Worm (Caenorhabditis elegans): Measurements from ENCODE around the gene Y6G8.8.

Y6G8.8 gene

ce11 chrV:17616807-17617206 is 3.6 kb upstream of the Y6G8.8 start, which contains the start of gene Y6G8.6:
TSS of gene Y6G8.6 (minus strand) at chrV:17616904.
- TF ChIP-seq med-1 (GFP tag; optimal IDR thresholded peaks at IDR 0.05; ENCODE audit: insufficient read depth), result no peak
- no peak for TF ChIP-seq klf-2 (GFP tag; conservative IDR thresholded peaks at IDR 0.05)
- no peak for TF ChIP-seq T22C8.4 (GFP tag; IDR thresholded peaks at IDR 0.05)
- no peak for TF ChIP-seq flt-1 (GFP tag; IDR thresholded peaks at IDR 0.05)
- TF ChIP-seq cog-1 (tag; optimal IDR thresholded peaks at IDR 0.05), result no peak
- no peak for TF ChIP-seq ztf-29 (GFP tag; IDR thresholded peaks at IDR 0.05)
- no peak for TF ChIP-seq tab-1 (GFP tag; IDR thresholded peaks at IDR 0.05)
- TF ChIP-seq ref-1 (GFP tag; conservative IDR thresholded peaks at IDR 0.05), result no peak
- TF ChIP-seq ztf-23 (GFP tag; IDR thresholded peaks at IDR 0.05), result no peak

- TF ChIP-seq ref-1 (GFP tag; conservative IDR thresholded peaks at IDR 0.05) (no peak), med-1 (GFP tag; optimal IDR thresholded peaks at IDR 0.05; ENCODE audit: insufficient read depth) (no peak), flt-1 (GFP tag; IDR thresholded peaks at IDR 0.05) (no peak)
These were observed 2.9 kb downstream of the Y6G8.8 start, which contains the start of gene F57G4.1 for ce11 chrV:17623230-17623629. TSS of gene F57G4.1 (plus strand) at chrV:17623530.

- TF ChIP-seq klf-2 (GFP tag; conservative IDR thresholded peaks at IDR 0.05) (no peak), ref-1 (GFP tag; conservative IDR thresholded peaks at IDR 0.05) (no peak), med-1 (GFP tag; optimal IDR thresholded peaks at IDR 0.05; ENCODE audit: insufficient read depth) (no peak), ztf-29 (GFP tag; IDR thresholded peaks at IDR 0.05) (no peak), flt-1 (GFP tag; IDR thresholded peaks at IDR 0.05) (no peak), tab-1 (GFP tag; IDR thresholded peaks at IDR 0.05) (no peak), cog-1 (tag; optimal IDR thresholded peaks at IDR 0.05) (no peak), T22C8.4 (GFP tag; IDR thresholded peaks at IDR 0.05) (no peak), ztf-23 (GFP tag; IDR thresholded peaks at IDR 0.05) (no peak)
These were observed 4.5 kb downstream of the Y6G8.8 start, which contains the start of gene F57G4.11 for ce11 chrV:17624906-17625305. TSS of gene F57G4.11 (plus strand) at chrV:17625206.

- TF ChIP-seq flt-1 (GFP tag; IDR thresholded peaks at IDR 0.05), result no peak
- TF ChIP-seq ref-1 (GFP tag; conservative IDR thresholded peaks at IDR 0.05), result no peak
- TF ChIP-seq T22C8.4 (GFP tag; IDR thresholded peaks at IDR 0.05), result no peak
- no peak for TF ChIP-seq klf-2 (GFP tag; conservative IDR thresholded peaks at IDR 0.05)
- no peak for TF ChIP-seq ztf-23 (GFP tag; IDR thresholded peaks at IDR 0.05)
- no peak for TF ChIP-seq med-1 (GFP tag; optimal IDR thresholded peaks at IDR 0.05; ENCODE audit: insufficient read depth)
- TF ChIP-seq tab-1 (GFP tag; IDR thresholded peaks at IDR 0.05), result no peak
- TF ChIP-seq cog-1 (tag; optimal IDR thresholded peaks at IDR 0.05), result no peak
- TF ChIP-seq ztf-29 (GFP tag; IDR thresholded peaks at IDR 0.05), result no peak
These were observed 8.2 kb downstream of the Y6G8.8 start, which contains the start of gene F57G4.10 for ce11 chrV:17628566-17628965. TSS of gene F57G4.10 (plus strand) at chrV:17628866.

ce11 chrV:17650427-17650826 is 30.1 kb downstream of the Y6G8.8 start, which contains the start of gene fbxa-192:
TSS of gene fbxa-192 (minus strand) at chrV:17650527.
- TF ChIP-seq ref-1 (GFP tag; conservative IDR thresholded peaks at IDR 0.05) (no peak), cog-1 (tag; optimal IDR thresholded peaks at IDR 0.05) (no peak), klf-2 (GFP tag; conservative IDR thresholded peaks at IDR 0.05) (no peak), T22C8.4 (GFP tag; IDR thresholded peaks at IDR 0.05) (no peak), tab-1 (GFP tag; IDR thresholded peaks at IDR 0.05) (no peak), ztf-29 (GFP tag; IDR thresholded peaks at IDR 0.05) (no peak), med-1 (GFP tag; optimal IDR thresholded peaks at IDR 0.05; ENCODE audit: insufficient read depth) (no peak), flt-1 (GFP tag; IDR thresholded peaks at IDR 0.05) (no peak), ztf-23 (GFP tag; IDR thresholded peaks at IDR 0.05) (no peak)

- TF ChIP-seq flt-1 (GFP tag; IDR thresholded peaks at IDR 0.05), result no peak
- no peak for TF ChIP-seq ztf-23 (GFP tag; IDR thresholded peaks at IDR 0.05)
- TF ChIP-seq ztf-29 (GFP tag; IDR thresholded peaks at IDR 0.05), result no peak
- TF ChIP-seq ref-1 (GFP tag; conservative IDR thresholded peaks at IDR 0.05), result no peak
- no peak for TF ChIP-seq tab-1 (GFP tag; IDR thresholded peaks at IDR 0.05)
- TF ChIP-seq T22C8.4 (GFP tag; IDR thresholded peaks at IDR 0.05), result no peak
- no peak for TF ChIP-seq klf-2 (GFP tag; conservative IDR thresholded peaks at IDR 0.05)
- no peak for TF ChIP-seq cog-1 (tag; optimal IDR thresholded peaks at IDR 0.05)
- no peak for TF ChIP-seq med-1 (GFP tag; optimal IDR thresholded peaks at IDR 0.05; ENCODE audit: insufficient read depth)
These were observed 34.8 kb downstream of the Y6G8.8 start for ce11 chrV:17655205-17655604.

- no peak for TF ChIP-seq flt-1 (GFP tag; IDR thresholded peaks at IDR 0.05)
These were observed 38.5 kb downstream of the Y6G8.8 start for ce11 chrV:17658824-17659223.

ce11 chrV:17659228-17659627 is 38.9 kb downstream of the Y6G8.8 start, which contains the start of gene fbxa-108:
TSS of gene fbxa-108 (minus strand) at chrV:17659385.
- TF ChIP-seq T22C8.4 (GFP tag; IDR thresholded peaks at IDR 0.05) (no peak), tab-1 (GFP tag; IDR thresholded peaks at IDR 0.05) (no peak), cog-1 (tag; optimal IDR thresholded peaks at IDR 0.05) (no peak), med-1 (GFP tag; optimal IDR thresholded peaks at IDR 0.05; ENCODE audit: insufficient read depth) (no peak), klf-2 (GFP tag; conservative IDR thresholded peaks at IDR 0.05) (no peak)

- no peak for TF ChIP-seq ztf-29 (GFP tag; IDR thresholded peaks at IDR 0.05)
- no peak for TF ChIP-seq med-1 (GFP tag; optimal IDR thresholded peaks at IDR 0.05; ENCODE audit: insufficient read depth)
- no peak for TF ChIP-seq ztf-23 (GFP tag; IDR thresholded peaks at IDR 0.05)
- no peak for TF ChIP-seq T22C8.4 (GFP tag; IDR thresholded peaks at IDR 0.05)
- TF ChIP-seq cog-1 (tag; optimal IDR thresholded peaks at IDR 0.05), result no peak
- no peak for TF ChIP-seq flt-1 (GFP tag; IDR thresholded peaks at IDR 0.05)
- TF ChIP-seq ref-1 (GFP tag; conservative IDR thresholded peaks at IDR 0.05), result no peak
- TF ChIP-seq tab-1 (GFP tag; IDR thresholded peaks at IDR 0.05), result no peak
- TF ChIP-seq klf-2 (GFP tag; conservative IDR thresholded peaks at IDR 0.05), result no peak
These were observed 39.6 kb downstream of the Y6G8.8 start, which contains the start of gene dgat-2 for ce11 chrV:17660003-17660402. TSS of gene dgat-2 (plus strand) at chrV:17660303.

ce11 chrV:17662260-17662659 is 41.9 kb downstream of the Y6G8.8 start:
- TF ChIP-seq flt-1 (GFP tag; IDR thresholded peaks at IDR 0.05) (no peak), klf-2 (GFP tag; conservative IDR thresholded peaks at IDR 0.05) (no peak), cog-1 (tag; optimal IDR thresholded peaks at IDR 0.05) (no peak), T22C8.4 (GFP tag; IDR thresholded peaks at IDR 0.05) (no peak), ztf-23 (GFP tag; IDR thresholded peaks at IDR 0.05) (no peak), med-1 (GFP tag; optimal IDR thresholded peaks at IDR 0.05; ENCODE audit: insufficient read depth) (no peak), ref-1 (GFP tag; conservative IDR thresholded peaks at IDR 0.05) (no peak)

Measured in whole organism, midembryonic.